Worm (Caenorhabditis elegans) whole organism, midembryonic: ENCODE measurements around the gene F13H8.6.

Experiments used
- T22C8.4 ChIP-seq: fragments of 200-800 bp; sonication (Bioruptor generic); IDR thresholded peaks from 2 replicates; pipeline ENCODE4 v1.3.6; 2022; ENCODE audit warnings: missing genetic modification characterization, missing compliant biosample characterization
- cog-1 ChIP-seq: sonication (generic microtip); optimal IDR thresholded peaks from 2 replicates; lab custom pipeline; 2016; ENCODE audit warnings: missing genetic modification characterization, missing compliant biosample characterization
- flt-1 ChIP-seq: fragments of 200-800 bp; sonication (Bioruptor generic); IDR thresholded peaks from 2 replicates; pipeline ENCODE4 v1.3.6; 2022; ENCODE audit warnings: missing genetic modification characterization, missing compliant biosample characterization
- klf-2 ChIP-seq: fragments of 200-800 bp; sonication (Bioruptor generic); conservative IDR thresholded peaks from 2 replicates; pipeline ENCODE4 v1.3.6; 2022; ENCODE audit warnings: missing genetic modification reagents, missing genetic modification characterization, missing compliant biosample characterization
- med-1 ChIP-seq: sonication (generic microtip); optimal IDR thresholded peaks from 2 replicates; lab custom pipeline; 2017; ENCODE audit warnings: missing genetic modification characterization, mild to moderate bottlenecking, missing compliant biosample characterization, antibody characterized with exemption, missing genetic modification reagents; ENCODE audit not compliant: insufficient read depth
- ref-1 ChIP-seq: fragments of 200-800 bp; sonication (Bioruptor generic); conservative IDR thresholded peaks from 2 replicates; pipeline ENCODE4 v1.3.6; 2022; ENCODE audit warnings: missing genetic modification reagents, missing genetic modification characterization, missing compliant biosample characterization
- tab-1 ChIP-seq: fragments of 200-800 bp; sonication (Bioruptor generic); IDR thresholded peaks from 2 replicates; pipeline ENCODE4 v1.3.6; 2022; ENCODE audit warnings: missing genetic modification characterization, missing compliant biosample characterization
- ztf-23 ChIP-seq: fragments of 200-800 bp; sonication (Bioruptor generic); IDR thresholded peaks from 2 replicates; pipeline ENCODE4 v1.3.6; 2022; ENCODE audit warnings: missing genetic modification reagents, missing genetic modification characterization, missing compliant biosample characterization
- ztf-29 ChIP-seq: fragments of 200-800 bp; sonication (Bioruptor generic); IDR thresholded peaks from 2 replicates; pipeline ENCODE4 v1.3.6; 2022; ENCODE audit warnings: missing genetic modification reagents, missing genetic modification characterization, missing compliant biosample characterization

F13H8.6 gene

DNA sequence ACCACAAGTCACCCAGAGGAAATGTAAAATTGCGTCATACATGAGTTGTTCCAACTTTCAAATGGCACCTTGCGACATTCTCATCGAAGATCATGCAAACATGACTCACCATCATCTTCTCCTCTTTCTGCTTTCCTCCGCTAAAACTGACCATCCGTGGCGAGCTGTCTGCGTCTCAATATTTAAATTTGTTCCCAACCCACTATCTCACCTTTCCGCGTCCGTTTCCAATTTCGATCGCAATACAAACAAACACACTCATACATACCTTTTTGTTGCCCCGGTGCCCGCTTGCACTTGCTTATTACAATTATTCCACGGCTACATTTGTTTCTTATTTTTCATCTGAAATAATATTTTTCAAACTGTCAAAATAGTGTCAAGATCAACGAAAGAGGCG lies 26.1 kb downstream of the F13H8.6 start, which contains the start of gene nmgp-1:
Gene nmgp-1, plus strand, starts transcription at position 174 of the 400 bp plus-strand sequence.
- TF ChIP-seq cog-1 (tag; lab: Kevin White, UChicago): no peak
- TF ChIP-seq klf-2 (GFP tag; lab: Robert Waterston, UW): no peak

DNA sequence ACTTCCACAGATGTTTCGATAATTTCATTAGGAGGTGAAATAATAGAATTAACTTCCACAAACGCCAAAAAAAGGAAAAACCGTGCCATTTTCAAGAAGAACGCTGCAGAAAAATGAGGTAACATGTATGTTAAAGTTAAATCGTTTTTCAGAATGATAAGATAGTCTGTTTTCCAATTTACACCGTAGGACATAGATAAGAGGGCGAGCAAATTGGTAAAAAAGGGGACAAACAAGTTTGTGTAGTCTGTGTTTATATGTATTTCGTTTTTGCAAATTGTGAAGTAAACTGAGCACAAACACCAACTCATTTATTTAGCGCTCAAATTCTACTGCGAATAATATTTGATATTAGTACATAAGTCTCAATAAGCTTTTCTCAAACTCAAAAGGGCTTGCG lies 26.9 kb downstream of the F13H8.6 start, which contains the start of gene F13H8.11:
Gene F13H8.11, minus strand, starts transcription at position 155 of the 400 bp plus-strand sequence.
- TF ChIP-seq med-1 (GFP tag; lab: Kevin White, UChicago): no peak
- TF ChIP-seq tab-1 (GFP tag; lab: Robert Waterston, UW): no peak
- no peak for TF ChIP-seq ref-1 (GFP tag; lab: Robert Waterston, UW)

DNA sequence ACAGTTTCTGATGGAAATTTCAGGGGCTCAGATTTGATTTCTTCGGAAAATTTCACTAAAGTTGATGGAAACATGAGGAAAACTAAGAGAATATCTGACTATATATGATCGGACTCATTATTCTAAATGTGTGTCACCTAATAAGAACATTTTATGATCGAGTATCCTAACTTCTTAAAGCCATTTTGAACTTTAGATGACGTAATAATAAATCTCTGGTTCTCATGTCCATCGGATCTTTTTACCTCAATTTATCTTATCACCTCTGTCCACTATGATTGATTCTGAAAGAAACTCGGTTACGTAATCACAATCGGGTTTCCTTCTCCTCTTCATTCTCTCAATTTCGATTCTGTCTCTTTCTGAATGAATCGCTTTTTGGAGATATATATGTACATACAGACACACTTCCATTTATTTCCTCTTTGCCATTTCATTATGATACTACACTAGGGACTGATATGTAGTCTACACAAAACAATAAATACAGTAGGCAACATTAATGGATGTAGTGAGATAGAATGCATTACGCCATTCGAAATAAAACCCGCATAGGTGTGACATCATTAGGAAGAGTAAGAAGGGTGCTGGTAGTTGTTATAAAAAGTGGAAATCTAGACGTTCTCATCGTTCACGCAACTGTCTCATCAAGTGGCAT lies 29.4 kb downstream of the F13H8.6 start:
- TF ChIP-seq ztf-29 (GFP tag; lab: Robert Waterston, UW): no peak
- no peak for TF ChIP-seq flt-1 (GFP tag; lab: Robert Waterston, UW)
- no peak for TF ChIP-seq klf-2 (GFP tag; lab: Robert Waterston, UW)

- no peak for TF ChIP-seq ztf-29 (GFP tag; lab: Robert Waterston, UW)
- no peak for TF ChIP-seq klf-2 (GFP tag; lab: Robert Waterston, UW)
- TF ChIP-seq flt-1 (GFP tag; lab: Robert Waterston, UW): no peak
Observed at ce11 chrII:6256024-6256423, 30.7 kb downstream of the F13H8.6 start, which contains the start of gene F13H8.5. TSS of gene F13H8.5 (minus strand) at chrII:6256124.

ce11 chrII:6252707-6253106 lies 34.1 kb downstream of the F13H8.6 start:
- TF ChIP-seq flt-1 (GFP tag; lab: Robert Waterston, UW) (no peak), cog-1 (tag; lab: Kevin White, UChicago) (no peak), tab-1 (GFP tag; lab: Robert Waterston, UW) (no peak), T22C8.4 (GFP tag; lab: Robert Waterston, UW) (no peak), ref-1 (GFP tag; lab: Robert Waterston, UW) (no peak), ztf-29 (GFP tag; lab: Robert Waterston, UW) (no peak), med-1 (GFP tag; lab: Kevin White, UChicago) (no peak), ztf-23 (GFP tag; lab: Robert Waterston, UW) (no peak), klf-2 (GFP tag; lab: Robert Waterston, UW) (no peak)

DNA sequence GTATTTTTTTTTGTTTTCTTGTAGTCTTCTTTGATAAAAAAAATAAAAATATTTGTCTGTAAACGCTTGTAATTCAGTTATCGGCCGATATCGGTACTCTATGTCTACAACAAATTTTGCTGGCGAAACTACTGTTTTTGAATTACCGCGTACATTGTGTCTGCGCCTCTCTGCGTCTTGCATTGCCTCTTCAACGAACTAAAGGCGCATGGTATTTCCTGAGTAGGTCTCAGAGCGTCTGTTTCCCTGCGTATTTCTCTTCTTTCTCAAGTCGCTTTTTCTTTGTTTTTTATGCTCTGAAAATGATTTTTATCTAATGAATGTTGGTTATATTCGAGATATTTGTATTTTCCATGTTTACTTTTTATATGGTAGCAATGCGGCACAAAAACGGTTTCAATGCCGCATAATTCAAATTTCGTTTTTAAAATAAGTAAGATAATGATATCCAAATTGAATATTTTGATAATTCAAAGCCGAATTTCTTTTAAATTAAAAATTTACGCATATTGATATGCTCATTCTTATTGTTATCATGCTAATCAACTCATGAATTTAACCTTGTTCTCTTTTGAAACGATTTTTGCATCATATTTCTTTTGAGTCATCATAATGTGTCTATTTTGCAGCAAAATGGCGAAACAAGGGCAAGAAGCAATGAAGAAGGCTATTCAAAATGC lies 35.8 kb downstream of the F13H8.6 start, which contains the start of gene phb-2:
Gene phb-2, plus strand, starts transcription at position 630 of the 680 bp plus-strand sequence.
- TF ChIP-seq ztf-23 (GFP tag; lab: Robert Waterston, UW): no peak
- 0 out of 2 replicates have a peak, but pooled peaks have one; percentile 51 for TF ChIP-seq flt-1 (GFP tag; lab: Robert Waterston, UW)
- no peak for TF ChIP-seq med-1 (GFP tag; lab: Kevin White, UChicago)

ce11 chrII:6248503-6248902 lies 38.3 kb downstream of the F13H8.6 start:
- TF ChIP-seq tab-1 (GFP tag; lab: Robert Waterston, UW): peak; percentile 91
- peak; percentile 92 for TF ChIP-seq flt-1 (GFP tag; lab: Robert Waterston, UW)
- TF ChIP-seq ref-1 (GFP tag; lab: Robert Waterston, UW): peak; percentile 83
- TF ChIP-seq med-1 (GFP tag; lab: Kevin White, UChicago): peak; percentile 20
- peak; percentile 66 for TF ChIP-seq ztf-29 (GFP tag; lab: Robert Waterston, UW)
- peak; percentile 43 for TF ChIP-seq cog-1 (tag; lab: Kevin White, UChicago)
- TF ChIP-seq ztf-23 (GFP tag; lab: Robert Waterston, UW): peak; percentile 90
- TF ChIP-seq klf-2 (GFP tag; lab: Robert Waterston, UW): peak; percentile 71
- no peak; the same call in 1 of the 2 replicates for TF ChIP-seq T22C8.4 (GFP tag; lab: Robert Waterston, UW)

- no peak for TF ChIP-seq tab-1 (GFP tag; lab: Robert Waterston, UW)
- TF ChIP-seq T22C8.4 (GFP tag; lab: Robert Waterston, UW): no peak
- TF ChIP-seq med-1 (GFP tag; lab: Kevin White, UChicago): no peak
- TF ChIP-seq ref-1 (GFP tag; lab: Robert Waterston, UW): no peak
- no peak for TF ChIP-seq flt-1 (GFP tag; lab: Robert Waterston, UW)
- TF ChIP-seq cog-1 (tag; lab: Kevin White, UChicago): no peak
- TF ChIP-seq ztf-29 (GFP tag; lab: Robert Waterston, UW): no peak
- TF ChIP-seq ztf-23 (GFP tag; lab: Robert Waterston, UW): no peak
- no peak for TF ChIP-seq klf-2 (GFP tag; lab: Robert Waterston, UW)
Observed at ce11 chrII:6248029-6248428, 38.7 kb downstream of the F13H8.6 start.

ce11 chrII:6247011-6247410 lies 39.8 kb downstream of the F13H8.6 start, which contains the start of gene T24H7.2:
TSS of gene T24H7.2 (plus strand) at chrII:6247311.
- TF ChIP-seq tab-1 (GFP tag; lab: Robert Waterston, UW): no peak
- no peak for TF ChIP-seq flt-1 (GFP tag; lab: Robert Waterston, UW)
- no peak for TF ChIP-seq cog-1 (tag; lab: Kevin White, UChicago)
- TF ChIP-seq T22C8.4 (GFP tag; lab: Robert Waterston, UW): no peak
- no peak for TF ChIP-seq ref-1 (GFP tag; lab: Robert Waterston, UW)
- TF ChIP-seq klf-2 (GFP tag; lab: Robert Waterston, UW): no peak
- no peak for TF ChIP-seq ztf-29 (GFP tag; lab: Robert Waterston, UW)
- no peak for TF ChIP-seq med-1 (GFP tag; lab: Kevin White, UChicago)
- TF ChIP-seq ztf-23 (GFP tag; lab: Robert Waterston, UW): no peak
